Worm (Caenorhabditis elegans) whole organism, L4 larva: Measurements from ENCODE around the gene B0024.4.
A peak's percentile ranks its signal among the peaks of the same experiment; 100 is the strongest.

ENCODE experiments used
- F37D6.2 ChIP-seq: sonication (generic microtip); optimal IDR thresholded peaks from 2 replicates; lab custom pipeline; 2016; ENCODE audit warnings: mild to moderate bottlenecking, missing genetic modification characterization, missing compliant biosample characterization
- Y105C5A.15 ChIP-seq: fragments of 200-800 bp; sonication (Bioruptor generic); IDR thresholded peaks from 2 replicates; pipeline ENCODE4 v1.3.6; 2022; ENCODE audit warnings: missing genetic modification characterization, missing compliant biosample characterization
- ctbp-1 ChIP-seq: fragments of 200-800 bp; sonication (Bioruptor generic); IDR thresholded peaks from 2 replicates; pipeline ENCODE4 v1.3.6; 2022; ENCODE audit warnings: missing genetic modification reagents, missing genetic modification characterization, missing compliant biosample characterization
- daf-19 ChIP-seq: fragments of 200-800 bp; sonication (Bioruptor generic); conservative IDR thresholded peaks from 2 replicates; pipeline ENCODE4 v1.3.6; 2022; ENCODE audit warnings: missing genetic modification characterization, missing compliant biosample characterization
- lin-13 ChIP-seq: fragments of 150-350 bp; optimal IDR thresholded peaks from 2 replicates; lab custom pipeline; 2014; ENCODE audit warnings: missing biosample characterization, missing genetic modification reagents, missing genetic modification characterization
- lsy-2 ChIP-seq, 2 experiments: fragments of 150-350 bp in 1 of 2; sonication (generic microtip) in 1 of 2; optimal IDR thresholded peaks; 2 replicates each; lab custom pipeline; 2014 to 2017; ENCODE audit warnings: missing biosample characterization in 2 of 2, missing genetic modification characterization in 2 of 2
- mdl-1 ChIP-seq, 2 experiments: fragments of 150-350 bp in 1 of 2; sonication (generic microtip) in 1 of 2; optimal IDR thresholded peaks; 2 replicates each; lab custom pipeline; 2014 to 2017; ENCODE audit warnings: missing biosample characterization in 2 of 2, missing genetic modification characterization in 2 of 2
- nhr-237 ChIP-seq: sonication (generic microtip); optimal IDR thresholded peaks from 2 replicates; lab custom pipeline; 2017; ENCODE audit warnings: missing biosample characterization, missing genetic modification characterization
- nhr-25 ChIP-seq: sonication (generic microtip); optimal IDR thresholded peaks from 2 replicates; lab custom pipeline; 2017; ENCODE audit warnings: missing genetic modification characterization, mild to moderate bottlenecking, missing compliant biosample characterization, antibody characterized with exemption, moderate library complexity, borderline replicate concordance; ENCODE audit not compliant: insufficient read depth
- pha-4 ChIP-seq, 2 experiments: fragments of 150-350 bp in 1 of 2; fragments of 200-800 bp in 1 of 2; sonication (Bioruptor generic) in 1 of 2; IDR thresholded peaks in 1 of 2; optimal IDR thresholded peaks in 1 of 2; 2 replicates each; pipeline versions ENCODE4 v1.3.6 to Lab custom; 2014 to 2022; ENCODE audit warnings: missing genetic modification characterization in 2 of 2, missing genetic modification reagents in 2 of 2, missing biosample characterization in 1 of 2, missing compliant biosample characterization in 1 of 2
- pqm-1 ChIP-seq: sonication (generic microtip); optimal IDR thresholded peaks from 2 replicates; lab custom pipeline; 2017; ENCODE audit warnings: missing biosample characterization, missing genetic modification characterization
- unc-62 ChIP-seq, 3 experiments: fragments of 150-350 bp in 1 of 3; sonication (generic microtip); optimal IDR thresholded peaks in 2 of 3; peaks in 1 of 3; 1 replicate in 1 of 3; 2 replicates in 2 of 3; lab custom pipeline; 2014 to 2017; ENCODE audit warnings: missing biosample characterization in 3 of 3, missing genetic modification characterization in 3 of 3, missing genetic modification reagents in 3 of 3, missing genotype in 1 of 3

- no peak for TF ChIP-seq daf-19 (GFP tag; lab: Robert Waterston, UW)
- 0 out of 2 replicates have a peak, but pooled peaks have one; percentile 8 for TF ChIP-seq ctbp-1
- no peak for TF ChIP-seq Y105C5A.15 (GFP tag; lab: Robert Waterston, UW)
- no peak for TF ChIP-seq lin-13 (GFP tag; lab: Kevin White, UChicago)
- peak; percentile 44 to 50 for TF ChIP-seq lsy-2 (tag; optimal IDR thresholded peaks at IDR 0.05; lab: Kevin White, UChicago)
- peak in 1 of 2 experiments; percentile 99 for TF ChIP-seq unc-62 (GFP tag; optimal IDR thresholded peaks at IDR 0.05 in 1 of 2; lab: Kevin White, UChicago)
- no peak for TF ChIP-seq unc-62 (tag; optimal IDR thresholded peaks at IDR 0.05; lab: Kevin White, UChicago)
- no peak for TF ChIP-seq pha-4 (GFP tag; IDR thresholded peaks at IDR 0.05; lab: Robert Waterston, UW)
- TF ChIP-seq pha-4 (tag; optimal IDR thresholded peaks at IDR 0.05; lab: Kevin White, UChicago): no peak
- no peak for TF ChIP-seq pqm-1 (tag; lab: Kevin White, UChicago)
- TF ChIP-seq nhr-237 (tag; lab: Kevin White, UChicago): no peak
- TF ChIP-seq mdl-1 (tag; optimal IDR thresholded peaks at IDR 0.05; lab: Kevin White, UChicago): peak in 1 of 2 experiments; percentile 4
- TF ChIP-seq F37D6.2 (tag; lab: Kevin White, UChicago): peak; percentile 64
- no peak for TF ChIP-seq nhr-25
Measured at ce11 chrV:10273837-10274236, 23.4 kb upstream of the B0024.4 start.
